Worm (Caenorhabditis elegans) whole organism, late embryonic: ENCODE results near the gene F56A8.4.

Source experiments
- C38D4.7 ChIP-seq: fragments of 200-800 bp; sonication (Bioruptor generic); optimal IDR thresholded peaks from 2 replicates; lab custom pipeline; 2018; ENCODE audit warnings: mild to moderate bottlenecking, missing genetic modification characterization, moderate library complexity, missing compliant biosample characterization
- sdc-2 ChIP-seq: sonication (generic microtip); optimal IDR thresholded peaks from 2 replicates; lab custom pipeline; 2016; ENCODE audit warnings: missing genotype, missing genetic modification characterization, missing compliant biosample characterization

ce11 chrIII:13222772-13223171, 40.3 kb upstream of the F56A8.4 start, which contains the start of gene Y43F4A.1:
- no peak for TF ChIP-seq C38D4.7 (GFP tag; lab: Kevin White, UChicago)
- no peak for TF ChIP-seq sdc-2 (tag; lab: Kevin White, UChicago)
